Fruit fly (Drosophila melanogaster) whole organism, pupa: ENCODE results near the gene CG14667.
A peak's percentile ranks its signal among the peaks of the same experiment; 100 is the strongest.

Experiments used
- CG10348 ChIP-seq: fragments of 200-800 bp; sonication (Bioruptor generic); IDR thresholded peaks from 2 replicates; pipeline ENCODE4 v1.3.6; 2022; ENCODE audit warnings: missing biosample characterization, missing genetic modification characterization
- CG12605 ChIP-seq: fragments of 200-800 bp; sonication (Bioruptor generic); IDR thresholded peaks from 2 replicates; pipeline ENCODE4 v1.3.6; 2022; ENCODE audit warnings: missing biosample characterization, missing genetic modification characterization
- CG13204 ChIP-seq: fragments of 200-800 bp; sonication (Bioruptor generic); optimal IDR thresholded peaks from 2 replicates; lab custom pipeline; 2018; ENCODE audit warnings: missing biosample characterization, mild to moderate bottlenecking, missing genetic modification characterization, moderate library complexity
- CG14655 ChIP-seq: fragments of 200-800 bp; sonication (Bioruptor generic); optimal IDR thresholded peaks from 3 replicates; lab custom pipeline; 2017; ENCODE audit warnings: mild to moderate bottlenecking, missing biosample characterization, missing genetic modification reagents, missing genetic modification characterization
- CG15710 ChIP-seq: fragments of 200-800 bp; sonication (Bioruptor generic); optimal IDR thresholded peaks from 2 replicates; lab custom pipeline; 2018; ENCODE audit warnings: missing biosample characterization, mild to moderate bottlenecking, missing genetic modification characterization, moderate library complexity
- CG17806 ChIP-seq: fragments of 200-800 bp; sonication (Bioruptor generic); optimal IDR thresholded peaks from 2 replicates; lab custom pipeline; 2018; ENCODE audit warnings: missing biosample characterization, mild to moderate bottlenecking, missing genetic modification characterization, moderate library complexity
- CG32121 ChIP-seq: fragments of 200-800 bp; sonication (Bioruptor generic); IDR thresholded peaks from 2 replicates; pipeline ENCODE4 v1.3.6; 2022; ENCODE audit warnings: missing biosample characterization, missing genetic modification characterization
- CG34367 ChIP-seq: fragments of 200-800 bp; sonication (Bioruptor generic); optimal IDR thresholded peaks from 2 replicates; lab custom pipeline; 2018; ENCODE audit warnings: missing biosample characterization, mild to moderate bottlenecking, missing genetic modification characterization
- CG4496 ChIP-seq: fragments of 200-800 bp; sonication (Bioruptor generic); IDR thresholded peaks from 3 replicates; pipeline ENCODE4 v1.3.6; 2022; ENCODE audit warnings: missing biosample characterization, missing genetic modification characterization
- CG8159 ChIP-seq: fragments of 200-800 bp; sonication (Bioruptor generic); optimal IDR thresholded peaks from 3 replicates; lab custom pipeline; 2018; ENCODE audit warnings: missing biosample characterization, mild to moderate bottlenecking, missing genetic modification characterization, moderate library complexity
- CG8301 ChIP-seq: fragments of 200-800 bp; sonication (Bioruptor generic); optimal IDR thresholded peaks from 2 replicates; lab custom pipeline; 2018; ENCODE audit warnings: missing biosample characterization, mild to moderate bottlenecking, missing genetic modification characterization
- CG9948 ChIP-seq: fragments of 200-800 bp; sonication (Bioruptor generic); optimal IDR thresholded peaks from 2 replicates; lab custom pipeline; 2018; ENCODE audit warnings: missing biosample characterization, mild to moderate bottlenecking, missing genetic modification characterization, moderate library complexity
- D1 ChIP-seq: fragments of 200-800 bp; sonication (Bioruptor generic); optimal IDR thresholded peaks from 2 replicates; lab custom pipeline; 2018; ENCODE audit warnings: missing biosample characterization, mild to moderate bottlenecking, missing genetic modification characterization, moderate library complexity
- EcR ChIP-seq: fragments of 200-800 bp; sonication (Bioruptor generic); optimal IDR thresholded peaks from 3 replicates; lab custom pipeline; 2019; ENCODE audit warnings: missing biosample characterization, missing genetic modification characterization, mild to moderate bottlenecking, moderate library complexity, missing genetic modification reagents
- Ets98B ChIP-seq: fragments of 200-800 bp; sonication (Bioruptor generic); IDR thresholded peaks from 2 replicates; pipeline ENCODE4 v1.3.6; 2022; ENCODE audit warnings: missing biosample characterization, missing genetic modification characterization
- Pif1A ChIP-seq: fragments of 200-800 bp; sonication (Bioruptor generic); optimal IDR thresholded peaks from 3 replicates; lab custom pipeline; 2016; ENCODE audit warnings: missing biosample characterization, missing genetic modification characterization
- Pif1B ChIP-seq: fragments of 200-800 bp; sonication (Bioruptor generic); optimal IDR thresholded peaks from 3 replicates; lab custom pipeline; 2016; ENCODE audit warnings: missing biosample characterization, missing genetic modification characterization
- fd96Ca ChIP-seq: fragments of 200-800 bp; sonication (Bioruptor generic); IDR thresholded peaks from 3 replicates; pipeline ENCODE4 v1.3.6; 2022; ENCODE audit warnings: missing biosample characterization, missing genetic modification characterization
- rn ChIP-seq: fragments of 200-800 bp; sonication (Bioruptor generic); IDR thresholded peaks from 2 replicates; pipeline ENCODE4 v1.3.6; 2022; ENCODE audit warnings: missing biosample characterization, missing genetic modification characterization

CG14667 gene

dm6 chr3R:5420454-5420853, 45.6 kb downstream of the CG14667 start:
- TF ChIP-seq CG13204 (GFP tag; lab: Kevin White, UChicago) (no peak), CG10348 (GFP tag; lab: Robert Waterston, UW) (no peak), Pif1B (GFP tag; lab: Kevin White, UChicago) (no peak), Ets98B (no peak), CG32121 (GFP tag; lab: Robert Waterston, UW) (no peak), CG9948 (no peak), CG34367 (tag; lab: Kevin White, UChicago) (no peak), CG17806 (no peak), EcR (GFP tag; lab: Kevin White, UChicago) (no peak), rn (GFP tag; lab: Robert Waterston, UW) (no peak), CG15710 (tag; lab: Kevin White, UChicago) (no peak), CG8159 (no peak), Pif1A (no peak), CG8301 (tag; lab: Kevin White, UChicago) (no peak), fd96Ca (no peak), CG4496 (GFP tag; lab: Robert Waterston, UW) (no peak), D1 (no peak), CG12605 (no peak)

- TF ChIP-seq CG4496 (GFP tag; lab: Robert Waterston, UW) = peak; percentile 59; the same call in 1 of the 3 replicates
- no peak for TF ChIP-seq D1
- TF ChIP-seq CG8301 (tag; lab: Kevin White, UChicago) = no peak
- peak; percentile 50; the same call in 1 of the 2 replicates for TF ChIP-seq Ets98B
- TF ChIP-seq Pif1B (GFP tag; lab: Kevin White, UChicago) = no peak
- peak; percentile 3 for TF ChIP-seq CG8159
- peak; percentile 11 for TF ChIP-seq CG14655 (GFP tag; lab: Kevin White, UChicago)
Measured at dm6 chr3R:5422123-5422522, 47.3 kb downstream of the CG14667 start.
